Fruit fly (Drosophila melanogaster): ENCODE results near the gene CG42680.

Gene CG42680

DNA sequence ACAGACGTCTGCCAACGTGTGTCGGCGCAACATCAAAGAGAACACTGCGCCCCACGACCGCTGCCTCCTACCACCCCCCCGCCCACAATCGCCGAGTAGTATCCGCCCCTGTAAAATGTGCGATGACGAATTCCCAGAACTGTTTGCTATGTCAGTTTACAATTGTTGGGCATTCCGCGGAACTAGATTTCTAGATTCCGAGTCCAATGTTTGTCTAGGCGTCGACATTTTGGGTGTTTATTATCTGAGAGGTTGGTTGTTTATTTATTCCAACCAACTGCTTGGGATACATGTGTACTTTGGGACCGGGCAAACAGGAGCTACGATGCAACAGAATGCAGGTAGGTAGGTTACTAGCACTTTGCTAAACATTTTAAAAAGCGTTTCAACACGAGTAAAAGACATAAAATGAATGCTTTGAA lies 42.7 kb downstream of the CG42680 start (continued):
- peak; percentile 39 for TF ChIP-seq CG12769 (tag; optimal IDR thresholded peaks at IDR 0.05)
- TF ChIP-seq Dip3 (GFP tag; optimal IDR thresholded peaks at IDR 0.05): no peak
- TF ChIP-seq gce (GFP tag; IDR thresholded peaks at IDR 0.05): peak; percentile 48; the same call in 1 of the 3 replicates
- peak; percentile 23 for TF ChIP-seq grau (tag; optimal IDR thresholded peaks at IDR 0.05)
- no peak; the same call in 1 of the 2 replicates for TF ChIP-seq CG10366 (GFP tag; IDR thresholded peaks at IDR 0.05)
- TF ChIP-seq Lpt (GFP tag; optimal IDR thresholded peaks at IDR 0.05): no peak
- TF ChIP-seq Oaz (GFP tag; IDR thresholded peaks at IDR 0.05): no peak
- peak; percentile 90 for TF ChIP-seq sd (tag; optimal IDR thresholded peaks at IDR 0.05)
- no peak for TF ChIP-seq fd3F (GFP tag; optimal IDR thresholded peaks at IDR 0.05)
- TF ChIP-seq ERR (GFP tag; optimal IDR thresholded peaks at IDR 0.05): no peak
- no peak for TF ChIP-seq CG15073 (GFP tag; optimal IDR thresholded peaks at IDR 0.05)
- no peak for TF ChIP-seq fd96Cb (tag; optimal IDR thresholded peaks at IDR 0.05)
- TF ChIP-seq Pdp1 (GFP tag; optimal IDR thresholded peaks at IDR 0.05): peak in 1 of 2 experiments; percentile 64
- TF ChIP-seq stc (GFP tag; IDR thresholded peaks at IDR 0.05): 0 out of 2 replicates have a peak, but pooled peaks have one; percentile 15
- peak; percentile 32 for TF ChIP-seq CG8388 (GFP tag; optimal IDR thresholded peaks at IDR 0.05)
- TF ChIP-seq CG7372 (GFP tag; IDR thresholded peaks at IDR 0.05): no peak
- no peak for TF ChIP-seq Doc3 (GFP tag; IDR thresholded peaks at IDR 0.05; ENCODE audit: partially characterized antibody)
- TF ChIP-seq CG7963 (GFP tag; IDR thresholded peaks at IDR 0.05; ENCODE audit: partially characterized antibody): no peak
- TF ChIP-seq hth (optimal IDR thresholded peaks at IDR 0.05): no peak
- peak; percentile 55 for TF ChIP-seq CG12104 (GFP tag; optimal IDR thresholded peaks at IDR 0.05)
- no peak for TF ChIP-seq CG2120 (GFP tag; optimal IDR thresholded peaks at IDR 0.05)
- no peak for TF ChIP-seq ttk (GFP tag; IDR thresholded peaks at IDR 0.05)
- TF ChIP-seq CG15269 (tag; optimal IDR thresholded peaks at IDR 0.05): no peak
- TF ChIP-seq CG6765 (GFP tag; optimal IDR thresholded peaks at IDR 0.05): no peak
- TF ChIP-seq Antp (GFP tag; optimal IDR thresholded peaks at IDR 0.05): peak; percentile 21
- TF ChIP-seq rib (GFP tag; IDR thresholded peaks at IDR 0.05): no peak
- no peak for TF ChIP-seq nom (GFP tag; optimal IDR thresholded peaks at IDR 0.05)
- TF ChIP-seq CG6654 (GFP tag; optimal IDR thresholded peaks at IDR 0.05): no peak
- no peak for TF ChIP-seq Dek (tag; optimal IDR thresholded peaks at IDR 0.05)
- TF ChIP-seq Hr78 (GFP tag; optimal IDR thresholded peaks at IDR 0.05): no peak
- TF ChIP-seq CG6254 (GFP tag; optimal IDR thresholded peaks at IDR 0.05): peak; percentile 67
- TF ChIP-seq CG17359 (tag; optimal IDR thresholded peaks at IDR 0.05): peak; percentile 42
- TF ChIP-seq fd64A (GFP tag; optimal IDR thresholded peaks at IDR 0.05): peak; percentile 62
- TF ChIP-seq Nf-YB (GFP tag; optimal IDR thresholded peaks at IDR 0.05): peak; percentile 59
- 0 out of 3 replicates have a peak, but pooled peaks have one; percentile 26 for TF ChIP-seq ken (GFP tag; IDR thresholded peaks at IDR 0.05)
- no peak for TF ChIP-seq tx (GFP tag; optimal IDR thresholded peaks at IDR 0.05)
- no peak for TF ChIP-seq corto (GFP tag; optimal IDR thresholded peaks at IDR 0.05)
- TF ChIP-seq CG18619 (GFP tag; optimal IDR thresholded peaks at IDR 0.05): peak; percentile 49
- TF ChIP-seq peb (GFP tag; IDR thresholded peaks at IDR 0.05): no peak
- TF ChIP-seq disco-r (GFP tag; optimal IDR thresholded peaks at IDR 0.05): peak; percentile 11
- peak; percentile 23; the same call in 1 of the 2 replicates for TF ChIP-seq CG11247 (GFP tag; IDR thresholded peaks at IDR 0.05)
- no peak for TF ChIP-seq Doc2 (GFP tag; IDR thresholded peaks at IDR 0.05)
- TF ChIP-seq CG5245 (GFP tag; optimal IDR thresholded peaks at IDR 0.05): peak; percentile 43
- peak; percentile 61 for TF ChIP-seq en (GFP tag; optimal IDR thresholded peaks at IDR 0.05)
- 0 out of 2 replicates have a peak, but pooled peaks have one; percentile 15 for TF ChIP-seq CG9932 (GFP tag; IDR thresholded peaks at IDR 0.05)
- TF ChIP-seq vfl (GFP tag; optimal IDR thresholded peaks at IDR 0.05): no peak
- peak; percentile 85 for TF ChIP-seq Side (GFP tag; optimal IDR thresholded peaks at IDR 0.05)
- TF ChIP-seq seq (GFP tag; IDR thresholded peaks at IDR 0.05): no peak; the same call in 1 of the 2 replicates
- TF ChIP-seq GATAe (GFP tag; conservative IDR thresholded peaks at IDR 0.05): no peak
- peak; percentile 19 for TF ChIP-seq CG15011 (GFP tag; optimal IDR thresholded peaks at IDR 0.05)
- TF ChIP-seq Elba2 (GFP tag; optimal IDR thresholded peaks at IDR 0.05): no peak
